Fruit fly (Drosophila melanogaster) whole organism, embryonic: Measurements from ENCODE around the gene Patj.

ENCODE experiments used
- ATbp ChIP-seq: fragments of 200-800 bp; sonication (Bioruptor generic); optimal IDR thresholded peaks from 2 replicates; lab custom pipeline; 2017; ENCODE audit warnings: missing biosample characterization, mild to moderate bottlenecking, missing genetic modification characterization, missing genetic modification reagents
- Bdp1 ChIP-seq: fragments of 200-800 bp; sonication (Bioruptor generic); optimal IDR thresholded peaks from 3 replicates; lab custom pipeline; 2016; ENCODE audit warnings: missing biosample characterization, missing genetic modification characterization
- CG10267 ChIP-seq: fragments of 200-800 bp; sonication (Bioruptor generic); optimal IDR thresholded peaks from 2 replicates; lab custom pipeline; 2018; ENCODE audit warnings: missing biosample characterization, mild to moderate bottlenecking, missing genetic modification characterization, moderate library complexity
- CG10654 ChIP-seq: fragments of 200-800 bp; sonication (Bioruptor generic); optimal IDR thresholded peaks from 2 replicates; lab custom pipeline; 2016; ENCODE audit warnings: missing biosample characterization, missing genetic modification characterization
- CG12219 ChIP-seq: fragments of 200-800 bp; sonication (Bioruptor generic); optimal IDR thresholded peaks from 3 replicates; lab custom pipeline; 2018; ENCODE audit warnings: missing biosample characterization, mild to moderate bottlenecking, missing genetic modification characterization
- CG1233 ChIP-seq: fragments of 200-800 bp; sonication (Bioruptor generic); optimal IDR thresholded peaks from 4 replicates; lab custom pipeline; 2018; ENCODE audit warnings: missing biosample characterization, mild to moderate bottlenecking, missing genetic modification characterization
- CG12391 ChIP-seq: fragments of 200-800 bp; sonication (Bioruptor generic); optimal IDR thresholded peaks from 3 replicates; lab custom pipeline; 2018; ENCODE audit warnings: missing biosample characterization, mild to moderate bottlenecking, missing genetic modification characterization, moderate library complexity
- CG13775 ChIP-seq: fragments of 200-800 bp; sonication (Bioruptor generic); optimal IDR thresholded peaks from 3 replicates; lab custom pipeline; 2017; ENCODE audit warnings: missing biosample characterization, mild to moderate bottlenecking, missing genetic modification characterization
- CG13894 ChIP-seq: fragments of 200-800 bp; sonication (Bioruptor generic); optimal IDR thresholded peaks from 3 replicates; lab custom pipeline; 2018; ENCODE audit warnings: missing biosample characterization, mild to moderate bottlenecking, missing genetic modification characterization, moderate library complexity
- CG14441 ChIP-seq: fragments of 200-800 bp; sonication (Bioruptor generic); IDR thresholded peaks from 2 replicates; pipeline ENCODE4 v1.3.6; 2022; ENCODE audit warnings: missing biosample characterization, missing genetic modification characterization
- CG14965 ChIP-seq: fragments of 200-800 bp; sonication (Bioruptor generic); optimal IDR thresholded peaks from 2 replicates; lab custom pipeline; 2016; ENCODE audit warnings: missing biosample characterization, missing genetic modification characterization, borderline replicate concordance
- CG15601 ChIP-seq: fragments of 200-800 bp; sonication (Bioruptor generic); optimal IDR thresholded peaks from 3 replicates; lab custom pipeline; 2019; ENCODE audit warnings: missing biosample characterization, mild to moderate bottlenecking, missing genetic modification characterization, moderate library complexity
- CG17328 ChIP-seq: fragments of 200-800 bp; sonication (Bioruptor generic); IDR thresholded peaks from 2 replicates; pipeline ENCODE4 v1.3.6; 2022; ENCODE audit warnings: missing biosample characterization, missing genetic modification characterization
- CG17612 ChIP-seq: fragments of 200-800 bp; sonication (Bioruptor generic); IDR thresholded peaks from 2 replicates; pipeline ENCODE4 v1.3.6; 2022; ENCODE audit warnings: missing biosample characterization, missing genetic modification characterization
- CG2116 ChIP-seq: fragments of 200-800 bp; sonication (Bioruptor generic); optimal IDR thresholded peaks from 3 replicates; lab custom pipeline; 2018; ENCODE audit warnings: missing biosample characterization, mild to moderate bottlenecking, missing genetic modification characterization
- CG2875 ChIP-seq: fragments of 200-800 bp; sonication (Bioruptor generic); optimal IDR thresholded peaks from 2 replicates; lab custom pipeline; 2017; ENCODE audit warnings: missing biosample characterization, mild to moderate bottlenecking, missing genetic modification characterization, missing genetic modification reagents
- CG30431 ChIP-seq: fragments of 200-800 bp; sonication (Bioruptor generic); optimal IDR thresholded peaks from 2 replicates; lab custom pipeline; 2017; ENCODE audit warnings: missing biosample characterization, missing genetic modification characterization
- CG34224 ChIP-seq: fragments of 200-800 bp; sonication (Bioruptor generic); IDR thresholded peaks from 3 replicates; pipeline ENCODE4 v1.3.6; 2022; ENCODE audit warnings: missing biosample characterization, missing genetic modification characterization; ENCODE audit not compliant: partially characterized antibody
- CG4820 ChIP-seq: fragments of 200-800 bp; sonication (Bioruptor generic); optimal IDR thresholded peaks from 3 replicates; lab custom pipeline; 2016; ENCODE audit warnings: missing biosample characterization, missing genetic modification characterization
- CG7357 ChIP-seq: fragments of 200-800 bp; sonication (Bioruptor generic); IDR thresholded peaks from 3 replicates; pipeline ENCODE4 v1.3.6; 2022; ENCODE audit warnings: missing biosample characterization, missing genetic modification characterization
- CG7745 ChIP-seq: fragments of 200-800 bp; sonication (Bioruptor generic); optimal IDR thresholded peaks from 2 replicates; lab custom pipeline; 2018; ENCODE audit warnings: missing biosample characterization, mild to moderate bottlenecking, missing genetic modification characterization, moderate library complexity
- CG7786 ChIP-seq: fragments of 200-800 bp; sonication (Bioruptor generic); optimal IDR thresholded peaks from 2 replicates; lab custom pipeline; 2016; ENCODE audit warnings: missing biosample characterization, missing genetic modification characterization
- D19A ChIP-seq: fragments of 200-800 bp; optimal IDR thresholded peaks from 3 replicates; lab custom pipeline; 2019; ENCODE audit warnings: missing biosample characterization, mild to moderate bottlenecking, missing genetic modification characterization, moderate library complexity
- Dll ChIP-seq: fragments of 200-800 bp; sonication (Bioruptor generic); IDR thresholded peaks from 4 replicates; pipeline ENCODE4 v1.3.6; 2022; ENCODE audit warnings: missing biosample characterization, missing genetic modification characterization; ENCODE audit not compliant: partially characterized antibody
- Doc2 ChIP-seq: fragments of 200-800 bp; sonication (Bioruptor generic); IDR thresholded peaks from 2 replicates; pipeline ENCODE4 v1.3.6; 2022; ENCODE audit warnings: missing biosample characterization, missing genetic modification characterization
- E2f2 ChIP-seq: fragments of 200-800 bp; sonication (Bioruptor generic); IDR thresholded peaks from 2 replicates; pipeline ENCODE4 v1.3.6; 2022; ENCODE audit warnings: missing biosample characterization, missing genetic modification characterization
- Lhr ChIP-seq: fragments of 200-800 bp; sonication (Bioruptor generic); optimal IDR thresholded peaks from 3 replicates; lab custom pipeline; 2017; ENCODE audit warnings: mild to moderate bottlenecking, missing biosample characterization, missing genetic modification reagents, missing genetic modification characterization
- PHDP ChIP-seq: fragments of 200-800 bp; sonication (Bioruptor generic); optimal IDR thresholded peaks from 3 replicates; lab custom pipeline; 2018; ENCODE audit warnings: missing biosample characterization, mild to moderate bottlenecking, missing genetic modification characterization, moderate library complexity
- Ravus ChIP-seq: fragments of 200-800 bp; sonication (Bioruptor generic); IDR thresholded peaks from 2 replicates; pipeline ENCODE4 v1.3.6; 2022; ENCODE audit warnings: missing biosample characterization, missing genetic modification characterization
- Sox100B ChIP-seq: fragments of 200-800 bp; sonication (Bioruptor generic); optimal IDR thresholded peaks from 3 replicates; lab custom pipeline; 2018; ENCODE audit warnings: missing biosample characterization, mild to moderate bottlenecking, missing genetic modification characterization
- Spps ChIP-seq: fragments of 200-800 bp; sonication (Bioruptor generic); optimal IDR thresholded peaks from 2 replicates; lab custom pipeline; 2018; ENCODE audit warnings: missing biosample characterization, mild to moderate bottlenecking, missing genetic modification characterization
- Trl ChIP-seq, 3 experiments: fragments of >200 bp in 2 of 3; fragments of 200-800 bp in 1 of 3; sonication (Bioruptor generic) in 1 of 3; optimal IDR thresholded peaks; 2 replicates in 1 of 3; 3 replicates in 2 of 3; lab custom pipeline; 2016 to 2017; ENCODE audit warnings: missing biosample characterization in 1 of 3, missing genetic modification characterization in 1 of 3
- ase ChIP-seq: fragments of 200-800 bp; sonication (Bioruptor generic); IDR thresholded peaks from 3 replicates; pipeline ENCODE4 v1.3.6; 2022; ENCODE audit warnings: missing biosample characterization, missing genetic modification characterization
- ato ChIP-seq: fragments of 200-800 bp; sonication (Bioruptor generic); IDR thresholded peaks from 2 replicates; pipeline ENCODE4 v1.3.6; 2022; ENCODE audit warnings: missing biosample characterization, missing genetic modification characterization; ENCODE audit not compliant: partially characterized antibody
- dmrt99B ChIP-seq: fragments of 200-800 bp; sonication (Bioruptor generic); optimal IDR thresholded peaks from 2 replicates; lab custom pipeline; 2018; ENCODE audit warnings: missing biosample characterization, mild to moderate bottlenecking, missing genetic modification characterization, moderate library complexity
- ems ChIP-seq: fragments of 200-800 bp; sonication (Bioruptor generic); optimal IDR thresholded peaks from 3 replicates; lab custom pipeline; 2016; ENCODE audit warnings: missing biosample characterization, missing genetic modification characterization
- grau ChIP-seq: fragments of 200-800 bp; optimal IDR thresholded peaks from 3 replicates; lab custom pipeline; 2019; ENCODE audit warnings: missing biosample characterization, mild to moderate bottlenecking, missing genetic modification characterization, moderate library complexity
- grn ChIP-seq: fragments of 200-800 bp; sonication (Bioruptor generic); optimal IDR thresholded peaks from 3 replicates; lab custom pipeline; 2017; ENCODE audit warnings: missing biosample characterization, missing genetic modification characterization
- hth ChIP-seq: fragments of >200 bp; optimal IDR thresholded peaks from 2 replicates; lab custom pipeline; 2017; ENCODE audit warnings: inconsistent platforms
- knrl ChIP-seq: fragments of 200-800 bp; sonication (Bioruptor generic); IDR thresholded peaks from 3 replicates; pipeline ENCODE4 v1.3.6; 2022; ENCODE audit warnings: missing biosample characterization, missing genetic modification characterization; ENCODE audit not compliant: partially characterized antibody
- lbe ChIP-seq: fragments of 200-800 bp; sonication (Bioruptor generic); optimal IDR thresholded peaks from 2 replicates; lab custom pipeline; 2016; ENCODE audit warnings: missing biosample characterization, mild to moderate bottlenecking, missing genetic modification characterization
- lov ChIP-seq, 2 experiments: fragments of 200-800 bp in 1 of 2; fragments of >200 bp in 1 of 2; sonication (Bioruptor generic) in 1 of 2; IDR thresholded peaks in 1 of 2; optimal IDR thresholded peaks in 1 of 2; 2 replicates in 1 of 2; 3 replicates in 1 of 2; pipeline versions ENCODE4 v1.3.6 to Lab custom; 2017 to 2022; ENCODE audit warnings: missing biosample characterization in 1 of 2, missing genetic modification characterization in 1 of 2
- nau ChIP-seq: fragments of 200-800 bp; sonication (Bioruptor generic); optimal IDR thresholded peaks from 3 replicates; lab custom pipeline; 2017; ENCODE audit warnings: missing biosample characterization, mild to moderate bottlenecking, missing genetic modification characterization, missing genetic modification reagents
- phol ChIP-seq: fragments of 200-800 bp; sonication (Bioruptor generic); optimal IDR thresholded peaks from 3 replicates; lab custom pipeline; 2018; ENCODE audit warnings: missing biosample characterization, mild to moderate bottlenecking, missing genetic modification characterization, moderate library complexity
- run ChIP-seq: fragments of 200-800 bp; sonication (Bioruptor generic); optimal IDR thresholded peaks from 3 replicates; lab custom pipeline; 2018; ENCODE audit warnings: missing biosample characterization, mild to moderate bottlenecking, missing genetic modification characterization
- sens-2 ChIP-seq: fragments of 200-800 bp; sonication (Bioruptor generic); IDR thresholded peaks from 2 replicates; pipeline ENCODE4 v1.3.6; 2022; ENCODE audit warnings: missing biosample characterization, missing genetic modification characterization
- slou ChIP-seq: fragments of 200-800 bp; sonication (Bioruptor generic); optimal IDR thresholded peaks from 3 replicates; lab custom pipeline; 2016; ENCODE audit warnings: missing biosample characterization, missing genetic modification characterization
- sr ChIP-seq: fragments of 200-800 bp; sonication (Bioruptor generic); IDR thresholded peaks from 3 replicates; pipeline ENCODE4 v1.3.6; 2022; ENCODE audit warnings: missing biosample characterization, missing genetic modification characterization
- unpg ChIP-seq: fragments of 200-800 bp; sonication (Bioruptor generic); optimal IDR thresholded peaks from 3 replicates; lab custom pipeline; 2018; ENCODE audit warnings: missing biosample characterization, mild to moderate bottlenecking, missing genetic modification characterization, moderate library complexity
- yki ChIP-seq: fragments of >200 bp; optimal IDR thresholded peaks from 3 replicates; lab custom pipeline; 2018

Gene Patj

dm6 chr3L:1808631-1809030 lies 10.0 kb downstream of the Patj start (continued):
- TF ChIP-seq PHDP (tag; lab: Kevin White, UChicago) (peak; percentile 90), CG4820 (GFP tag; lab: Kevin White, UChicago) (peak; percentile 85), CG7786 (GFP tag; lab: Kevin White, UChicago) (peak; percentile 85), knrl (no peak), nau (GFP tag; lab: Kevin White, UChicago) (no peak), CG17612 (GFP tag; lab: Robert Waterston, UW) (peak; percentile 80), hth (lab: Kevin White, UChicago) (no peak), Dll (GFP tag; lab: Robert Waterston, UW) (no peak), phol (peak; percentile 83), ase (peak; percentile 86; the same call in 2 of the 3 replicates), unpg (GFP tag; lab: Kevin White, UChicago) (peak; percentile 93), CG13894 (peak; percentile 85), dmrt99B (tag; lab: Kevin White, UChicago) (peak; percentile 92), Sox100B (GFP tag; lab: Kevin White, UChicago) (no peak), Trl (optimal IDR thresholded peaks at IDR 0.05; lab: Kevin White, UChicago) (no peak), Trl (GFP tag; optimal IDR thresholded peaks at IDR 0.05; lab: Kevin White, UChicago) (peak; percentile 91), Spps (peak; percentile 59), CG13775 (GFP tag; lab: Kevin White, UChicago) (peak; percentile 74), lbe (GFP tag; lab: Kevin White, UChicago) (no peak), Ravus (peak; percentile 82), lov (optimal IDR thresholded peaks at IDR 0.05; lab: Kevin White, UChicago) (no peak), lov (GFP tag; IDR thresholded peaks at IDR 0.05; lab: Robert Waterston, UW) (peak; percentile 91), ATbp (GFP tag; lab: Kevin White, UChicago) (peak; percentile 83), CG12219 (GFP tag; lab: Kevin White, UChicago) (peak; percentile 91), CG10654 (peak; percentile 83), yki (lab: Kevin White, UChicago) (no peak), sens-2 (GFP tag; lab: Robert Waterston, UW) (peak; percentile 85), sr (GFP tag; lab: Robert Waterston, UW) (peak; percentile 82), CG34224 (GFP tag; lab: Robert Waterston, UW) (no peak), CG2116 (GFP tag; lab: Kevin White, UChicago) (peak; percentile 49), CG15601 (tag; lab: Kevin White, UChicago) (peak; percentile 65), ems (GFP tag; lab: Kevin White, UChicago) (peak; percentile 87), grau (tag; lab: Kevin White, UChicago) (peak; percentile 88), E2f2 (GFP tag; lab: Robert Waterston, UW) (peak; percentile 66), CG17328 (GFP tag; lab: Robert Waterston, UW) (peak; percentile 91), Lhr (GFP tag; lab: Kevin White, UChicago) (peak; percentile 41), grn (GFP tag; lab: Kevin White, UChicago) (peak; percentile 82), CG1233 (GFP tag; lab: Kevin White, UChicago) (peak; percentile 84), CG12391 (tag; lab: Kevin White, UChicago) (peak; percentile 88), Bdp1 (peak; percentile 73), Doc2 (GFP tag; lab: Robert Waterston, UW) (peak; percentile 74), CG10267 (tag; lab: Kevin White, UChicago) (peak; percentile 77), run (tag; lab: Kevin White, UChicago) (peak; percentile 74), CG14441 (GFP tag; lab: Robert Waterston, UW) (peak; percentile 95), CG30431 (GFP tag; lab: Kevin White, UChicago) (peak; percentile 79), ato (no peak), CG2875 (GFP tag; lab: Kevin White, UChicago) (peak; percentile 79), CG14965 (GFP tag; lab: Kevin White, UChicago) (peak; percentile 44), CG7745 (tag; lab: Kevin White, UChicago) (no peak), slou (GFP tag; lab: Kevin White, UChicago) (peak; percentile 70), CG7357 (peak; percentile 77), D19A (tag; lab: Kevin White, UChicago) (no peak)
